Fruit fly (Drosophila melanogaster) whole organism, prepupa: ENCODE results near the gene GstO2.
A peak's percentile ranks its signal among the peaks of the same experiment; 100 is the strongest.

Source experiments
- Blimp-1 ChIP-seq: fragments of 200-800 bp; sonication (Bioruptor generic); optimal IDR thresholded peaks from 3 replicates; lab custom pipeline; 2017; ENCODE audit warnings: missing biosample characterization, missing genetic modification characterization, mild to moderate bottlenecking, moderate library complexity, missing genetic modification reagents
- CG10631 ChIP-seq: fragments of 200-800 bp; sonication (Bioruptor generic); optimal IDR thresholded peaks from 2 replicates; lab custom pipeline; 2016; ENCODE audit warnings: missing biosample characterization, missing genetic modification characterization
- CG11294 ChIP-seq: fragments of 200-800 bp; sonication (Bioruptor generic); IDR thresholded peaks from 2 replicates; pipeline ENCODE4 v1.3.6; 2022; ENCODE audit warnings: missing biosample characterization, missing genetic modification characterization
- CG11762 ChIP-seq: fragments of 200-800 bp; sonication (Bioruptor generic); optimal IDR thresholded peaks from 3 replicates; lab custom pipeline; 2016; ENCODE audit warnings: missing biosample characterization, missing genetic modification characterization; ENCODE audit not compliant: insufficient read depth
- CG11902 ChIP-seq: fragments of 200-800 bp; sonication (Bioruptor generic); optimal IDR thresholded peaks from 3 replicates; lab custom pipeline; 2016; ENCODE audit warnings: missing biosample characterization, missing genetic modification characterization
- CG15336 ChIP-seq: fragments of 200-800 bp; sonication (Bioruptor generic); IDR thresholded peaks from 2 replicates; pipeline ENCODE4 v1.3.6; 2022; ENCODE audit warnings: missing biosample characterization, missing genetic modification characterization
- CG1621 ChIP-seq: fragments of 200-800 bp; sonication (Bioruptor generic); optimal IDR thresholded peaks from 3 replicates; lab custom pipeline; 2018; ENCODE audit warnings: missing biosample characterization, mild to moderate bottlenecking, missing genetic modification characterization
- CG16779 ChIP-seq: fragments of 200-800 bp; sonication (Bioruptor generic); optimal IDR thresholded peaks from 3 replicates; lab custom pipeline; 2017; ENCODE audit warnings: missing biosample characterization, mild to moderate bottlenecking, missing genetic modification characterization
- CG31627 ChIP-seq: fragments of 200-800 bp; sonication (Bioruptor generic); optimal IDR thresholded peaks from 3 replicates; lab custom pipeline; 2016; ENCODE audit warnings: missing biosample characterization, missing genetic modification characterization
- CG32006 ChIP-seq: fragments of 200-800 bp; sonication (Bioruptor generic); optimal IDR thresholded peaks from 3 replicates; lab custom pipeline; 2017; ENCODE audit warnings: missing biosample characterization, mild to moderate bottlenecking, missing genetic modification characterization
- CG34406 ChIP-seq: fragments of 200-800 bp; sonication (Bioruptor generic); optimal IDR thresholded peaks from 3 replicates; lab custom pipeline; 2016; ENCODE audit warnings: missing biosample characterization, missing genetic modification characterization
- CG3919 ChIP-seq: fragments of 200-800 bp; sonication (Bioruptor generic); optimal IDR thresholded peaks from 3 replicates; lab custom pipeline; 2016; ENCODE audit warnings: missing biosample characterization, missing genetic modification characterization
- CG4318 ChIP-seq: fragments of 200-800 bp; sonication (Bioruptor generic); optimal IDR thresholded peaks from 3 replicates; lab custom pipeline; 2017; ENCODE audit warnings: missing biosample characterization, mild to moderate bottlenecking, missing genetic modification characterization
- CG6163 ChIP-seq: fragments of 200-800 bp; sonication (Bioruptor generic); IDR thresholded peaks from 3 replicates; pipeline ENCODE4 v1.3.6; 2022; ENCODE audit warnings: missing biosample characterization, missing genetic modification characterization
- CG6276 ChIP-seq: fragments of 200-800 bp; sonication (Bioruptor generic); optimal IDR thresholded peaks from 2 replicates; lab custom pipeline; 2017; ENCODE audit warnings: missing biosample characterization, mild to moderate bottlenecking, missing genetic modification characterization
- CG6792 ChIP-seq: fragments of 200-800 bp; sonication (Bioruptor generic); optimal IDR thresholded peaks from 3 replicates; lab custom pipeline; 2016; ENCODE audit warnings: missing biosample characterization, missing genetic modification characterization
- CG6808 ChIP-seq: fragments of 200-800 bp; sonication (Bioruptor generic); optimal IDR thresholded peaks from 3 replicates; lab custom pipeline; 2017; ENCODE audit warnings: missing biosample characterization, missing genetic modification characterization, mild to moderate bottlenecking, moderate library complexity, missing genetic modification reagents
- CG6854 ChIP-seq: fragments of 200-800 bp; sonication (Bioruptor generic); optimal IDR thresholded peaks from 2 replicates; lab custom pipeline; 2017; ENCODE audit warnings: missing biosample characterization, mild to moderate bottlenecking, missing genetic modification characterization
- CG8119 ChIP-seq: fragments of 200-800 bp; sonication (Bioruptor generic); IDR thresholded peaks from 3 replicates; pipeline ENCODE4 v1.3.6; 2022; ENCODE audit warnings: missing biosample characterization, missing genetic modification characterization
- CG8319 ChIP-seq: fragments of 200-800 bp; sonication (Bioruptor generic); optimal IDR thresholded peaks from 3 replicates; lab custom pipeline; 2016; ENCODE audit warnings: missing biosample characterization, missing genetic modification characterization
- CG9139 ChIP-seq: fragments of 200-800 bp; sonication (Bioruptor generic); optimal IDR thresholded peaks from 3 replicates; lab custom pipeline; 2017; ENCODE audit warnings: missing biosample characterization, mild to moderate bottlenecking, missing genetic modification characterization
- Eip75B ChIP-seq: fragments of 200-800 bp; sonication (Bioruptor generic); optimal IDR thresholded peaks from 3 replicates; lab custom pipeline; 2016; ENCODE audit warnings: missing biosample characterization, missing genetic modification characterization
- Eip78C ChIP-seq: fragments of 200-800 bp; sonication (Bioruptor generic); peaks from one replicate; lab custom pipeline; 2016; ENCODE audit warnings: missing biosample characterization, missing genetic modification characterization
- Eip93F ChIP-seq: fragments of 200-800 bp; sonication (Bioruptor generic); optimal IDR thresholded peaks from 2 replicates; lab custom pipeline; 2016; ENCODE audit warnings: missing biosample characterization, mild to moderate bottlenecking, missing genetic modification characterization
- Ets21C ChIP-seq: fragments of 200-800 bp; sonication (Bioruptor generic); optimal IDR thresholded peaks from 3 replicates; lab custom pipeline; 2016; ENCODE audit warnings: missing biosample characterization, missing genetic modification characterization
- Ets96B ChIP-seq: fragments of 200-800 bp; optimal IDR thresholded peaks from 2 replicates; lab custom pipeline; 2019; ENCODE audit warnings: missing biosample characterization, mild to moderate bottlenecking, missing genetic modification characterization, moderate library complexity
- Gug ChIP-seq: fragments of 200-800 bp; sonication (Bioruptor generic); IDR thresholded peaks from 2 replicates; pipeline ENCODE4 v1.3.6; 2022; ENCODE audit warnings: missing biosample characterization, missing genetic modification characterization
- Hr38 ChIP-seq: sonication (Bioruptor generic); optimal IDR thresholded peaks from 2 replicates; lab custom pipeline; 2016; ENCODE audit warnings: missing biosample characterization, missing genetic modification characterization
- Hr4 ChIP-seq: fragments of 200-800 bp; sonication (Bioruptor generic); optimal IDR thresholded peaks from 3 replicates; lab custom pipeline; 2016; ENCODE audit warnings: missing biosample characterization, missing genetic modification characterization
- Lpt ChIP-seq: fragments of 200-800 bp; sonication (Bioruptor generic); optimal IDR thresholded peaks from 3 replicates; lab custom pipeline; 2016; ENCODE audit warnings: missing biosample characterization, missing genetic modification characterization
- Met ChIP-seq: fragments of 200-800 bp; sonication (Bioruptor generic); optimal IDR thresholded peaks from 3 replicates; lab custom pipeline; 2016; ENCODE audit warnings: missing biosample characterization, missing genetic modification characterization
- OdsH ChIP-seq: fragments of 200-800 bp; sonication (Bioruptor generic); optimal IDR thresholded peaks from 3 replicates; lab custom pipeline; 2016; ENCODE audit warnings: missing biosample characterization, missing genetic modification characterization
- Smox ChIP-seq: fragments of 200-800 bp; sonication (Bioruptor generic); optimal IDR thresholded peaks from 3 replicates; lab custom pipeline; 2016; ENCODE audit warnings: missing biosample characterization, missing genetic modification characterization
- Sox102F ChIP-seq: fragments of 200-800 bp; sonication (Bioruptor generic); optimal IDR thresholded peaks from 2 replicates; lab custom pipeline; 2016; ENCODE audit warnings: missing biosample characterization, mild to moderate bottlenecking, missing genetic modification characterization
- achi ChIP-seq: fragments of 200-800 bp; sonication (Bioruptor generic); optimal IDR thresholded peaks from 3 replicates; lab custom pipeline; 2016; ENCODE audit warnings: missing biosample characterization, missing genetic modification characterization
- acj6 ChIP-seq: fragments of 200-800 bp; sonication (Bioruptor generic); optimal IDR thresholded peaks from 3 replicates; lab custom pipeline; 2016; ENCODE audit warnings: missing biosample characterization, missing genetic modification characterization
- cyc ChIP-seq: fragments of 200-800 bp; sonication (Bioruptor generic); optimal IDR thresholded peaks from 3 replicates; lab custom pipeline; 2016; ENCODE audit warnings: missing biosample characterization, missing genetic modification characterization
- dac ChIP-seq: fragments of 200-800 bp; sonication (Bioruptor generic); optimal IDR thresholded peaks from 2 replicates; lab custom pipeline; 2017; ENCODE audit warnings: missing biosample characterization, mild to moderate bottlenecking, missing genetic modification characterization
- dsx ChIP-seq: fragments of 200-800 bp; optimal IDR thresholded peaks from 3 replicates; lab custom pipeline; 2019; ENCODE audit warnings: missing biosample characterization, mild to moderate bottlenecking, missing genetic modification characterization, moderate library complexity; ENCODE audit not compliant: poor library complexity, severe bottlenecking
- eg ChIP-seq: fragments of 200-800 bp; sonication (Bioruptor generic); IDR thresholded peaks from 3 replicates; pipeline ENCODE4 v1.3.6; 2022; ENCODE audit warnings: missing biosample characterization, missing genetic modification characterization
- fd59A ChIP-seq: fragments of 200-800 bp; sonication (Bioruptor generic); optimal IDR thresholded peaks from 2 replicates; lab custom pipeline; 2017; ENCODE audit warnings: missing biosample characterization, mild to moderate bottlenecking, missing genetic modification characterization, missing genetic modification reagents
- fd85E ChIP-seq: fragments of 200-800 bp; sonication (Bioruptor generic); optimal IDR thresholded peaks from 3 replicates; lab custom pipeline; 2016; ENCODE audit warnings: missing biosample characterization, missing genetic modification characterization
- fkh ChIP-seq: fragments of 200-800 bp; sonication (Bioruptor generic); optimal IDR thresholded peaks from 3 replicates; lab custom pipeline; 2017; ENCODE audit warnings: missing biosample characterization, mild to moderate bottlenecking, missing genetic modification characterization, moderate library complexity
- lz ChIP-seq: fragments of 200-800 bp; sonication (Bioruptor generic); optimal IDR thresholded peaks from 3 replicates; lab custom pipeline; 2016; ENCODE audit warnings: missing biosample characterization, missing genetic modification characterization
- net ChIP-seq: fragments of 200-800 bp; sonication (Bioruptor generic); optimal IDR thresholded peaks from 3 replicates; lab custom pipeline; 2016; ENCODE audit warnings: missing biosample characterization, missing genetic modification characterization
- pdm3 ChIP-seq: fragments of 200-800 bp; sonication (Bioruptor generic); optimal IDR thresholded peaks from 3 replicates; lab custom pipeline; 2016; ENCODE audit warnings: missing biosample characterization, missing genetic modification characterization
- spab ChIP-seq: fragments of 200-800 bp; sonication (Bioruptor generic); optimal IDR thresholded peaks from 2 replicates; lab custom pipeline; 2017; ENCODE audit warnings: missing biosample characterization, mild to moderate bottlenecking, missing genetic modification characterization, missing genetic modification reagents
- ss ChIP-seq, 2 experiments: fragments of 200-800 bp; sonication (Bioruptor generic); optimal IDR thresholded peaks; 2 replicates in 1 of 2; 3 replicates in 1 of 2; lab custom pipeline; 2017 to 2018; ENCODE audit warnings: mild to moderate bottlenecking in 2 of 2, missing biosample characterization in 2 of 2, missing genetic modification characterization in 2 of 2, moderate library complexity in 1 of 2
- svp ChIP-seq: fragments of 200-800 bp; sonication (Bioruptor generic); peaks from one replicate; lab custom pipeline; 2016; ENCODE audit warnings: missing biosample characterization, missing genetic modification characterization
- topi ChIP-seq: fragments of 200-800 bp; sonication (Bioruptor generic); optimal IDR thresholded peaks from 3 replicates; lab custom pipeline; 2016; ENCODE audit warnings: missing biosample characterization, missing genetic modification characterization
- vri ChIP-seq: fragments of 200-800 bp; sonication (Bioruptor generic); optimal IDR thresholded peaks from 3 replicates; lab custom pipeline; 2016; ENCODE audit warnings: missing biosample characterization, mild to moderate bottlenecking, missing genetic modification characterization

The GstO2 gene

dm6 chr3L:8545473-8545872, 22.2 kb upstream of the GstO2 start:
- TF ChIP-seq ss (GFP tag; optimal IDR thresholded peaks at IDR 0.05; lab: Kevin White, UChicago) (peak in 1 of 2 experiments; percentile 2), svp (GFP tag; lab: Kevin White, UChicago) (peak; percentile 91), Eip78C (GFP tag; lab: Kevin White, UChicago) (peak; percentile 41), CG6854 (GFP tag; lab: Kevin White, UChicago) (no peak)

dm6 chr3L:8544710-8545109, 21.4 kb upstream of the GstO2 start, which contains the start of gene rhea:
Gene rhea (plus strand): TSS chr3L:8545001.
- TF ChIP-seq achi, result peak; percentile 33
- TF ChIP-seq Hr38, result no peak
- TF ChIP-seq eg, result no peak
- TF ChIP-seq CG6163, result no peak
- TF ChIP-seq Sox102F (GFP tag; lab: Kevin White, UChicago), result no peak
- no peak for TF ChIP-seq Gug (GFP tag; lab: Robert Waterston, UW)
- no peak for TF ChIP-seq CG8119 (GFP tag; lab: Robert Waterston, UW)
- TF ChIP-seq fd85E, result no peak
- TF ChIP-seq Ets96B, result no peak
- no peak for TF ChIP-seq dac (GFP tag; lab: Kevin White, UChicago)
- no peak for TF ChIP-seq vri (GFP tag; lab: Kevin White, UChicago)
- no peak for TF ChIP-seq fd59A (GFP tag; lab: Kevin White, UChicago)
- TF ChIP-seq CG9139 (GFP tag; lab: Kevin White, UChicago), result no peak
- no peak for TF ChIP-seq Ets21C
- TF ChIP-seq Eip75B (GFP tag; lab: Kevin White, UChicago), result no peak
- TF ChIP-seq CG31627, result peak; percentile 8
- TF ChIP-seq CG4318 (GFP tag; lab: Kevin White, UChicago), result no peak
- TF ChIP-seq CG11762 (GFP tag; lab: Kevin White, UChicago), result no peak
- no peak for TF ChIP-seq Blimp-1
- TF ChIP-seq pdm3 (GFP tag; lab: Kevin White, UChicago), result no peak
- TF ChIP-seq CG3919 (GFP tag; lab: Kevin White, UChicago), result no peak
- no peak for TF ChIP-seq CG11294
- TF ChIP-seq CG8319 (GFP tag; lab: Kevin White, UChicago), result no peak
- no peak for TF ChIP-seq cyc (GFP tag; lab: Kevin White, UChicago)
- TF ChIP-seq CG6276 (GFP tag; lab: Kevin White, UChicago), result no peak
- no peak for TF ChIP-seq CG6808 (GFP tag; lab: Kevin White, UChicago)
- peak; percentile 7 for TF ChIP-seq Hr4
- TF ChIP-seq Met, result peak; percentile 23
- peak; percentile 32 for TF ChIP-seq acj6 (GFP tag; lab: Kevin White, UChicago)
- TF ChIP-seq fkh (GFP tag; lab: Kevin White, UChicago), result peak; percentile 43
- no peak for TF ChIP-seq CG15336 (GFP tag; lab: Robert Waterston, UW)
- TF ChIP-seq spab (GFP tag; lab: Kevin White, UChicago), result no peak
- peak; percentile 79 for TF ChIP-seq CG1621 (tag; lab: Kevin White, UChicago)
- TF ChIP-seq Smox, result no peak
- no peak for TF ChIP-seq CG34406 (GFP tag; lab: Kevin White, UChicago)
- no peak for TF ChIP-seq topi
- TF ChIP-seq CG11902 (GFP tag; lab: Kevin White, UChicago), result no peak
- no peak for TF ChIP-seq CG10631
- TF ChIP-seq CG6792 (GFP tag; lab: Kevin White, UChicago), result no peak
- TF ChIP-seq Eip93F (GFP tag; lab: Kevin White, UChicago), result no peak
- no peak for TF ChIP-seq Lpt
- TF ChIP-seq lz (GFP tag; lab: Kevin White, UChicago), result peak; percentile 6
- no peak for TF ChIP-seq CG32006 (GFP tag; lab: Kevin White, UChicago)
- peak; percentile 18 for TF ChIP-seq dsx (GFP tag; lab: Kevin White, UChicago)
- TF ChIP-seq ss (GFP tag; optimal IDR thresholded peaks at IDR 0.05; lab: Kevin White, UChicago), result no peak
- TF ChIP-seq net (GFP tag; lab: Kevin White, UChicago), result no peak
- TF ChIP-seq CG16779 (tag; lab: Kevin White, UChicago), result no peak
- TF ChIP-seq OdsH (GFP tag; lab: Kevin White, UChicago), result peak; percentile 37
